Worm (Caenorhabditis elegans): Measurements from ENCODE around the gene srd-33.

DNA sequence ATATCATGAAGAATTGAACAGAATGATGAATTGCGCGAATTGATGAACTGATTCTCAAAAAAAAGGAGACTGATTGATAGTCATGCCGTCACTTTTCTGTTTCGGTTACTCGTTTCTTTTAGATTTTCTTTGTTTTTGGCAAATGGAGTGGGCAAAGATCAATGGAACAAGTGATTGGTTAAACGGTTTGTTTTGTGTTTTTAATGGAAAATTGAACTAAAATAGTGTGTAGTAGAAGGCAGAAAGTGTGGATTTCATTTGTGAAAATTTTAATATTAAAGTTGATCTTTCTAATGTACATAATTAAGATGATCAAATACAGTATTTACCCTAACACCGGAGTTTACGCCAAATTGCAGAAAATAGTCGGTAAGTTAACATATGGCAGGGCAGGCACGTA, 32.2 kb upstream of the srd-33 start, which contains the start of gene nas-9:
- TF ChIP-seq mab-5 (tag; optimal IDR thresholded peaks at IDR 0.05), result no peak
- TF ChIP-seq unc-62 (GFP tag; optimal IDR thresholded peaks at IDR 0.05), result no peak
- TF ChIP-seq ztf-11 (tag; optimal IDR thresholded peaks at IDR 0.05), result no peak
- no peak for TF ChIP-seq snpc-4 (tag; optimal IDR thresholded peaks at IDR 0.05)
- no peak for TF ChIP-seq egl-27 (tag; optimal IDR thresholded peaks at IDR 0.05)
- TF ChIP-seq nhr-129 (tag; optimal IDR thresholded peaks at IDR 0.05), result no peak
- TF ChIP-seq ama-1 (optimal IDR thresholded peaks at IDR 0.05), result no peak
- TF ChIP-seq peb-1 (tag; optimal IDR thresholded peaks at IDR 0.05), result no peak

Measured in whole organism, L2 larva.